Worm (Caenorhabditis elegans): Measurements from ENCODE around the gene C50E3.5.

C50E3.5 gene

DNA sequence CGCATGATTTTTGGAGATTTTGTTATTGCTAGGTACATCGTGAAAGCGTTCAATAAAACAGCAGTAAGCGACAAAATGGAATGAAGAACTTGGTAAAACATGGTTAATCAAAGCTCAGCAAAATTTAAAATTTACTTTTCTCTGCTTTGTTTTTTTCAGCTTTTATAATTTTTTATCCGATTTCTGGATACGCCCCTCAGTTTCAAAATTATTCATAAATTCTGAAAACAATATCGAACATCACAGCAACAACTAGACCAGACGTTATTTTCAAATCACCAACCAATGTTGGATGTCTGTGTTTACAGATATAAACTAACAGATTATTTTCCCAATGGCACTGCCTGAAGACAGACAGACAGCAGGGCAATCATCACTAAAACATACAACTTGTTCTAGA lies 46.9 kb downstream of the C50E3.5 start, which contains the start of gene srd-31:
TSS of gene srd-31 (minus strand) at position 101 of the 400 bp plus-strand sequence.
- TF ChIP-seq mab-5 (tag; optimal IDR thresholded peaks at IDR 0.05): no peak
- TF ChIP-seq nhr-2 (tag; optimal IDR thresholded peaks at IDR 0.05): no peak
- TF ChIP-seq lin-13 (tag; optimal IDR thresholded peaks at IDR 0.05): no peak
- TF ChIP-seq lin-32 (GFP tag; optimal IDR thresholded peaks at IDR 0.05): no peak
- TF ChIP-seq tbx-8 (GFP tag; optimal IDR thresholded peaks at IDR 0.05): no peak
- no peak for TF ChIP-seq ztf-11 (tag; optimal IDR thresholded peaks at IDR 0.05)
- no peak for TF ChIP-seq unc-39 (tag; optimal IDR thresholded peaks at IDR 0.05)
- no peak for TF ChIP-seq hlh-1 (tag; optimal IDR thresholded peaks at IDR 0.05)
- TF ChIP-seq drap-1 (GFP tag; optimal IDR thresholded peaks at IDR 0.05): no peak
- no peak for TF ChIP-seq nhr-237 (tag; optimal IDR thresholded peaks at IDR 0.05)
- TF ChIP-seq ceh-83 (GFP tag; optimal IDR thresholded peaks at IDR 0.05): no peak
- TF ChIP-seq lsy-2 (tag; optimal IDR thresholded peaks at IDR 0.05): no peak
- TF ChIP-seq M03D4.4 (tag; optimal IDR thresholded peaks at IDR 0.05): no peak

DNA sequence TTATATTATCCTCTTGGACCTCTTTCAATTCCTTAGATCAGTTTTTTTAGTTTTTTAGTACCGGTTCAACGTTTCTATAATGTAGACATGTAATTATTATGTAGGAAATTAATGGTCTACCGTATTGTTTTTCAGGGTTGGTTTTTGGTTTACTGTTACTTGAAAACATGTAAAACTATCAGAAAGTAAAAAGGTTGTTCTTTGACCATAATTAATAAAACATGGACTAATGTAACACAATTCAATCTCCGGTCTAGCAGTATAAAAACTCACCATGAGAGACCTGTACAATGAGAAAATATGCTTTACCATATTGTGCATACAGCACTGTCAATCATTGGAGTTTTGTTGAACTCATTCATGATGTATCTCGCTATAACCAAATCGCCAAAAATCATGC lies 47.7 kb downstream of the C50E3.5 start, which contains the start of gene srd-29:
TSS of gene srd-29 (plus strand) at position 301 of the 400 bp plus-strand sequence.
- TF ChIP-seq unc-39 (tag; optimal IDR thresholded peaks at IDR 0.05) (no peak), ham-2 (GFP tag; optimal IDR thresholded peaks at IDR 0.05) (no peak), ces-1 (GFP tag; optimal IDR thresholded peaks at IDR 0.05) (no peak), flh-1 (GFP tag; optimal IDR thresholded peaks at IDR 0.05) (no peak), zip-8 (tag; optimal IDR thresholded peaks at IDR 0.05) (no peak), elt-3 (tag; optimal IDR thresholded peaks at IDR 0.05) (no peak), sem-2 (GFP tag; optimal IDR thresholded peaks at IDR 0.05) (no peak), lin-13 (tag; optimal IDR thresholded peaks at IDR 0.05) (no peak), nhr-2 (tag; optimal IDR thresholded peaks at IDR 0.05) (no peak), nhr-237 (tag; optimal IDR thresholded peaks at IDR 0.05) (no peak)

DNA sequence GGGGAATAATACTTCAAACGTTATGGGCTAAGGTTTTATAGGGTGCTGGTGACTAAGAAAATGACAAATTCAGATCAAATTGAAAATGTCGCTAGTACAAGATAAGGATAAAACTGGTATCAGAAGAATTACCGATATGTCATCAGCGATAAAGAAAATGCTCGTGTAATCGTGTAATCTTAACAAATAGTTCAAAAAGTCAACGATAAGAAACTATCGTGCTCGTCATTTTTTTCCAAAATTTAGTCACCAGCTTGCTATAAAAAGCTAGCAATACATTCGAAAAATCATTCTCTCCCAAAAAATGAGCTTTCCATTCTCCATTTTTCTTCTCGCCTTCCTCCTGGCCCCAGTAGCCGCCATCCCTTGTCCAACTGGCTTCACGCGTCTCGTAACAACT lies 50.0 kb downstream of the C50E3.5 start, which contains the start of gene clec-45:
TSS of gene clec-45 (plus strand) at position 301 of the 400 bp plus-strand sequence.
- TF ChIP-seq mab-5 (tag; optimal IDR thresholded peaks at IDR 0.05) (no peak), zip-8 (tag; optimal IDR thresholded peaks at IDR 0.05) (no peak), nhr-76 (tag; optimal IDR thresholded peaks at IDR 0.05) (no peak), M03D4.4 (tag; optimal IDR thresholded peaks at IDR 0.05) (no peak), ham-2 (GFP tag; optimal IDR thresholded peaks at IDR 0.05) (no peak), ceh-83 (GFP tag; optimal IDR thresholded peaks at IDR 0.05) (no peak)

DNA sequence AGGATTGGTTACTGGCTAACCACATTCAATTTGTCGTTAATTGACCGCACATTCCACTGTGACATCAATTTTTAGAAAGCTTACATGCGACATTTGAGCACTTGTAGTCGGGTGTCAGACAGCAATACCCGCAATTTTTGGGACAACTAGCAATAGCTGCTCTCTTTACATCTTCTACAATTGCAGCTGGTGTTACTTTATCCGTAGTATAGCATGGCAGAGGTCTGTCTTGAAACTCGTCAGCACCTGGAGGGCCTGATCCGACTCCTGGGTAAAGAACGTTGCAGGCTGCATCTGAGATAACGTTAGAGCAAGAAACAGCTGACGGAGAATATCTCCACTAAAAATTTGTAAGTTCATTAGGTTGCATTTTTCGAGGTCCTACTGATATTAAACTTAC lies 51.6 kb downstream of the C50E3.5 start:
- TF ChIP-seq ham-2 (GFP tag; optimal IDR thresholded peaks at IDR 0.05): no peak
- no peak for TF ChIP-seq M03D4.4 (tag; optimal IDR thresholded peaks at IDR 0.05)
- TF ChIP-seq ceh-43 (GFP tag; optimal IDR thresholded peaks at IDR 0.05): no peak
- no peak for TF ChIP-seq mls-2 (tag; optimal IDR thresholded peaks at IDR 0.05)
- TF ChIP-seq cnd-1 (tag; optimal IDR thresholded peaks at IDR 0.05): no peak
- no peak for TF ChIP-seq nhr-2 (tag; optimal IDR thresholded peaks at IDR 0.05)
- no peak for TF ChIP-seq elt-3 (tag; optimal IDR thresholded peaks at IDR 0.05)
- TF ChIP-seq nhr-76 (tag; optimal IDR thresholded peaks at IDR 0.05): no peak

DNA sequence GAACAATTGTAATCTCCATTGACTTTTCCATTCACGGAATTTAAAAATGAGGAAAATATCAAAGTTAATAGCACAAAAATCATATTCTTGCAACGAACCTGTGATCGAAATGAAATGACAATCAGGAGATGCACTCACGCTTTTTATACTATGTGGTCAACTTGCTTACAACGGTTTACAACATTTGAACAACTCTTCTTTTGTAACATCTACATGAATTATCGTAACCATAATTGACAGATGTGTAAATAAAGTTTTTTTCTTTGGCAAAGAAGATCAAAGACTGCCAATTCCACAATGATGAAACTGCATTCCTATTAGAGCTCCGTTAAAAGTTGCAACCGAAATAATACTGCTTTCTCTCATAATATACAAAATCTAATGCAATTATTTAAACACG lies 52.0 kb downstream of the C50E3.5 start, which contains the start of gene F07C4.10:
TSS of gene F07C4.10 (minus strand) at position 101 of the 400 bp plus-strand sequence.
- TF ChIP-seq unc-39 (tag; optimal IDR thresholded peaks at IDR 0.05): no peak
- TF ChIP-seq ceh-43 (GFP tag; optimal IDR thresholded peaks at IDR 0.05): no peak
- TF ChIP-seq nhr-12 (tag; optimal IDR thresholded peaks at IDR 0.05): no peak
- no peak for TF ChIP-seq snpc-4 (tag; optimal IDR thresholded peaks at IDR 0.05)
- no peak for TF ChIP-seq tbx-8 (GFP tag; optimal IDR thresholded peaks at IDR 0.05)
- TF ChIP-seq lsy-2 (tag; optimal IDR thresholded peaks at IDR 0.05): no peak
- TF ChIP-seq lin-32 (GFP tag; optimal IDR thresholded peaks at IDR 0.05): no peak
- no peak for TF ChIP-seq nhr-2 (tag; optimal IDR thresholded peaks at IDR 0.05)
- no peak for TF ChIP-seq bed-3 (GFP tag; optimal IDR thresholded peaks at IDR 0.05)
- TF ChIP-seq mls-2 (tag; optimal IDR thresholded peaks at IDR 0.05): no peak
- TF ChIP-seq mep-1 (tag; optimal IDR thresholded peaks at IDR 0.05): no peak
- TF ChIP-seq nhr-28 (tag; optimal IDR thresholded peaks at IDR 0.05): no peak
- no peak for TF ChIP-seq blmp-1 (tag; optimal IDR thresholded peaks at IDR 0.05)
- TF ChIP-seq ceh-39 (tag; optimal IDR thresholded peaks at IDR 0.05): no peak
- no peak for TF ChIP-seq hlh-1 (tag; optimal IDR thresholded peaks at IDR 0.05)
- TF ChIP-seq ham-2 (GFP tag; optimal IDR thresholded peaks at IDR 0.05): no peak

DNA sequence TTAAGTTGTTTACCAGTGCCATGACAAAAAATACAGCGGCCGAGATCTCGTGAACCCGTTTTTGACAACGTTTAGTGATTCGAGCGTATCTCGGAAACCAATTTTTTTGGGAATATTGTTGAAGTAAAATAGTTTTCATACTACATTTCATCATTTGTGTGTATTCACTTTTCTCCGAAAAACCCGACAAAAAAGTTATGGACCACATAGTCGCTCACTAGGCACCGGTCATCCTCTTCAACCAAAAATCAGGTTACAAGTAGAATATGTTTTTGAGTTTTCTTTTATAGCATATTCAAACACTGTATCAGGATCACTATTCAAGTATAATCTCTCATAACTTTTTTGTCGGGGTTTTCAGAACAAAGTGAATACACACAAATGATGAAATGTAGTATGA lies 53.9 kb downstream of the C50E3.5 start:
- no peak for TF ChIP-seq unc-39 (tag; optimal IDR thresholded peaks at IDR 0.05)
- no peak for TF ChIP-seq nhr-237 (tag; optimal IDR thresholded peaks at IDR 0.05)
- no peak for TF ChIP-seq pha-4 (tag; optimal IDR thresholded peaks at IDR 0.05)
- TF ChIP-seq ham-2 (GFP tag; optimal IDR thresholded peaks at IDR 0.05): no peak
- TF ChIP-seq elt-3 (tag; optimal IDR thresholded peaks at IDR 0.05): no peak
- no peak for TF ChIP-seq ces-1 (GFP tag; optimal IDR thresholded peaks at IDR 0.05)
- no peak for TF ChIP-seq bed-3 (GFP tag; optimal IDR thresholded peaks at IDR 0.05)
- no peak for TF ChIP-seq unc-120 (tag; optimal IDR thresholded peaks at IDR 0.05; ENCODE audit: poor library complexity, severe bottlenecking)
- no peak for TF ChIP-seq mep-1 (tag; optimal IDR thresholded peaks at IDR 0.05)
- TF ChIP-seq blmp-1 (tag; optimal IDR thresholded peaks at IDR 0.05): no peak
- no peak for TF ChIP-seq ceh-43 (GFP tag; optimal IDR thresholded peaks at IDR 0.05)
- no peak for TF ChIP-seq ceh-39 (tag; optimal IDR thresholded peaks at IDR 0.05)
- TF ChIP-seq sem-2 (GFP tag; optimal IDR thresholded peaks at IDR 0.05): no peak
- TF ChIP-seq ztf-11 (tag; optimal IDR thresholded peaks at IDR 0.05): no peak
- no peak for TF ChIP-seq elt-1 (tag; optimal IDR thresholded peaks at IDR 0.05; ENCODE audit: borderline replicate concordance, insufficient read depth)
- TF ChIP-seq unc-62 (GFP tag; optimal IDR thresholded peaks at IDR 0.05): no peak
- no peak for TF ChIP-seq nhr-2 (tag; optimal IDR thresholded peaks at IDR 0.05)

All from whole organism, mixed stage, embryonic.